Fruit fly (Drosophila melanogaster) whole organism, wandering third instar larva: ENCODE data around the gene Prx1.

ENCODE experiments used
- CG32264 ChIP-seq: fragments of 200-800 bp; sonication (Bioruptor generic); optimal IDR thresholded peaks from 2 replicates; lab custom pipeline; 2016; ENCODE audit warnings: missing biosample characterization, missing genetic modification characterization
- CG9705 ChIP-seq: fragments of 200-800 bp; sonication (Bioruptor generic); optimal IDR thresholded peaks from 2 replicates; lab custom pipeline; 2018; ENCODE audit warnings: missing biosample characterization, mild to moderate bottlenecking, missing genetic modification characterization
- CrebA ChIP-seq: fragments of 200-800 bp; sonication (Bioruptor generic); optimal IDR thresholded peaks from 2 replicates; lab custom pipeline; 2016; ENCODE audit warnings: missing biosample characterization, mild to moderate bottlenecking, missing genetic modification characterization, borderline replicate concordance
- Dfd ChIP-seq: fragments of >200 bp; optimal IDR thresholded peaks from 2 replicates; lab custom pipeline; 2017; ENCODE audit warnings: missing biosample characterization, missing genetic modification characterization
- Dif ChIP-seq: fragments of 200-275, 200-300 bp; sonication (Bioruptor generic); optimal IDR thresholded peaks from 2 replicates; lab custom pipeline; 2018; ENCODE audit warnings: missing biosample characterization, missing genetic modification characterization; ENCODE audit not compliant: partially characterized antibody
- GATAd ChIP-seq: sonication (Bioruptor generic); optimal IDR thresholded peaks from 2 replicates; lab custom pipeline; 2016; ENCODE audit warnings: missing biosample characterization, missing genetic modification characterization
- HLH106 ChIP-seq: fragments of 200-800 bp; optimal IDR thresholded peaks from 3 replicates; lab custom pipeline; 2019; ENCODE audit warnings: missing biosample characterization, mild to moderate bottlenecking, missing genetic modification characterization, moderate library complexity
- Hnf4 ChIP-seq: fragments of 200-800 bp; sonication (Bioruptor generic); optimal IDR thresholded peaks from 2 replicates; lab custom pipeline; 2016; ENCODE audit warnings: missing biosample characterization, mild to moderate bottlenecking, missing genetic modification characterization
- Hr78 ChIP-seq: fragments of >200 bp; optimal IDR thresholded peaks from 2 replicates; lab custom pipeline; 2017; ENCODE audit warnings: missing biosample characterization, missing genetic modification characterization
- Hr83 ChIP-seq: fragments of 200-300 bp; sonication (Bioruptor generic); optimal IDR thresholded peaks from 2 replicates; lab custom pipeline; 2016; ENCODE audit warnings: missing biosample characterization, mild to moderate bottlenecking, missing genetic modification characterization, moderate library complexity; ENCODE audit not compliant: poor library complexity, severe bottlenecking
- Jra ChIP-seq: sonication (Bioruptor generic); optimal IDR thresholded peaks from 2 replicates; lab custom pipeline; 2016; ENCODE audit warnings: missing biosample characterization, missing genetic modification characterization
- Mio ChIP-seq: sonication (Bioruptor generic); optimal IDR thresholded peaks from 2 replicates; lab custom pipeline; 2016; ENCODE audit warnings: missing biosample characterization, missing genetic modification characterization
- Myc ChIP-seq: fragments of >200 bp; optimal IDR thresholded peaks from 2 replicates; lab custom pipeline; 2017
- N ChIP-seq: fragments of >200 bp; optimal IDR thresholded peaks from 2 replicates; lab custom pipeline; 2018; ENCODE audit warnings: missing biosample characterization, missing external identifiers, missing genetic modification characterization
- OdsH ChIP-seq: fragments of 200-800 bp; sonication (Bioruptor generic); optimal IDR thresholded peaks from 2 replicates; lab custom pipeline; 2016; ENCODE audit warnings: missing biosample characterization, mild to moderate bottlenecking, missing genetic modification characterization
- Vsx2 ChIP-seq: fragments of 200-300, 225-300 bp; sonication (Bioruptor generic); optimal IDR thresholded peaks from 2 replicates; lab custom pipeline; 2018; ENCODE audit warnings: missing biosample characterization, missing genetic modification characterization; ENCODE audit not compliant: partially characterized antibody
- br ChIP-seq: fragments of 200-800 bp; sonication (Bioruptor generic); optimal IDR thresholded peaks from 2 replicates; lab custom pipeline; 2016; ENCODE audit warnings: missing biosample characterization, missing genetic modification characterization
- brk ChIP-seq: fragments of 200-800 bp; sonication (Bioruptor generic); optimal IDR thresholded peaks from 2 replicates; lab custom pipeline; 2016; ENCODE audit warnings: missing biosample characterization, mild to moderate bottlenecking, missing genetic modification characterization
- dl ChIP-seq, 2 experiments: fragments of 175-275, 200-275 bp in 1 of 2; fragments of 200-275 bp in 1 of 2; sonication (Bioruptor generic); optimal IDR thresholded peaks; lab custom pipeline; 2018; ENCODE audit warnings: mild to moderate bottlenecking in 2 of 2, missing biosample characterization in 2 of 2, missing genetic modification characterization in 2 of 2, moderate library complexity in 2 of 2; ENCODE audit not compliant: partially characterized antibody in 2 of 2, insufficient read depth in 1 of 2
- dmrt93B ChIP-seq: fragments of 200-800 bp; sonication (Bioruptor generic); optimal IDR thresholded peaks from 2 replicates; lab custom pipeline; 2018; ENCODE audit warnings: missing biosample characterization, mild to moderate bottlenecking, missing genetic modification characterization
- dsf ChIP-seq: sonication (Bioruptor generic); optimal IDR thresholded peaks from 2 replicates; lab custom pipeline; 2016; ENCODE audit warnings: missing biosample characterization, missing genetic modification characterization, borderline replicate concordance
- ey ChIP-seq: fragments of 200-800 bp; sonication (Bioruptor generic); optimal IDR thresholded peaks from 2 replicates; lab custom pipeline; 2016; ENCODE audit warnings: missing biosample characterization, missing genetic modification characterization
- foxo ChIP-seq, 2 experiments: fragments of 200-800 bp; sonication (Bioruptor generic); optimal IDR thresholded peaks; 2 replicates in 1 of 2; 3 replicates in 1 of 2; lab custom pipeline; 2016 to 2017; ENCODE audit warnings: missing biosample characterization in 2 of 2, missing genetic modification characterization in 2 of 2
- fru ChIP-seq: fragments of 200-800 bp; sonication (Bioruptor generic); optimal IDR thresholded peaks from 3 replicates; lab custom pipeline; 2016; ENCODE audit warnings: missing biosample characterization, mild to moderate bottlenecking, missing genetic modification characterization
- h ChIP-seq: fragments of 200-800 bp; sonication (Bioruptor generic); optimal IDR thresholded peaks from 3 replicates; lab custom pipeline; 2016; ENCODE audit warnings: missing biosample characterization, mild to moderate bottlenecking, missing genetic modification characterization
- jim ChIP-seq: fragments of 175-275, 200-325 bp; sonication (Bioruptor generic); optimal IDR thresholded peaks from 2 replicates; lab custom pipeline; 2016; ENCODE audit warnings: missing biosample characterization, mild to moderate bottlenecking, missing genetic modification characterization
- lola ChIP-seq: fragments of >200 bp; optimal IDR thresholded peaks from 2 replicates; lab custom pipeline; 2017; ENCODE audit warnings: missing biosample characterization, missing genetic modification characterization
- pan ChIP-seq: fragments of >200 bp; optimal IDR thresholded peaks from 2 replicates; lab custom pipeline; 2017
- psq ChIP-seq: fragments of 200-800 bp; sonication (Bioruptor generic); optimal IDR thresholded peaks from 3 replicates; lab custom pipeline; 2017; ENCODE audit warnings: missing biosample characterization, mild to moderate bottlenecking, missing genetic modification characterization, moderate library complexity
- rgr ChIP-seq: fragments of 200-800 bp; sonication (Bioruptor generic); optimal IDR thresholded peaks from 3 replicates; lab custom pipeline; 2016; ENCODE audit warnings: missing biosample characterization, mild to moderate bottlenecking, missing genetic modification characterization
- sage ChIP-seq: fragments of 200-800 bp; sonication (Bioruptor generic); optimal IDR thresholded peaks from 2 replicates; lab custom pipeline; 2016; ENCODE audit warnings: missing biosample characterization, mild to moderate bottlenecking, missing genetic modification characterization
- sv ChIP-seq: fragments of 200-800 bp; sonication (Bioruptor generic); optimal IDR thresholded peaks from 3 replicates; lab custom pipeline; 2016; ENCODE audit warnings: missing biosample characterization, missing genetic modification characterization
- tai ChIP-seq: sonication (Bioruptor generic); optimal IDR thresholded peaks from 2 replicates; lab custom pipeline; 2016; ENCODE audit warnings: missing biosample characterization, missing genetic modification characterization
- usp ChIP-seq: fragments of >200 bp; optimal IDR thresholded peaks from 2 replicates; lab custom pipeline; 2017; ENCODE audit warnings: missing biosample characterization, missing genetic modification characterization
- woc ChIP-seq: sonication (Bioruptor generic); optimal IDR thresholded peaks from 2 replicates; lab custom pipeline; 2016; ENCODE audit warnings: missing biosample characterization, mild to moderate bottlenecking, missing genetic modification characterization

Gene Prx1

dm6 chr3L:15230178-15230856 lies 22.7 kb downstream of the Prx1 start (continued):
- TF ChIP-seq dl (GFP tag; optimal IDR thresholded peaks at IDR 0.05; lab: Kevin White, UChicago; ENCODE audit: insufficient read depth in 1 of 2, partially characterized antibody in 2 of 2) = no peak

dm6 chr3L:15231167-15231566 lies 23.5 kb downstream of the Prx1 start:
- TF ChIP-seq psq (GFP tag; lab: Kevin White, UChicago) (no peak), pan (no peak), N (GFP tag; lab: Kevin White, UChicago) (no peak), Vsx2 (GFP tag; lab: Kevin White, UChicago) (no peak), foxo (GFP tag; optimal IDR thresholded peaks at IDR 0.05; lab: Kevin White, UChicago) (no peak), GATAd (no peak), Hr83 (GFP tag; lab: Kevin White, UChicago) (no peak), Myc (lab: Kevin White, UChicago) (no peak), fru (GFP tag; lab: Kevin White, UChicago) (no peak), sv (GFP tag; lab: Kevin White, UChicago) (no peak), lola (GFP tag; lab: Kevin White, UChicago) (no peak)

dm6 chr3L:15232431-15233254 lies 25.0 kb downstream of the Prx1 start:
- TF ChIP-seq CrebA (GFP tag; lab: Kevin White, UChicago) (no peak), Mio (no peak), pan (no peak), psq (GFP tag; lab: Kevin White, UChicago) (no peak), br (GFP tag; lab: Kevin White, UChicago) (no peak), usp (no peak), rgr (no peak)

- peak; percentile 31 to 52 for TF ChIP-seq dl (GFP tag; optimal IDR thresholded peaks at IDR 0.05; lab: Kevin White, UChicago; ENCODE audit: insufficient read depth in 1 of 2, partially characterized antibody in 2 of 2)
- TF ChIP-seq Vsx2 (GFP tag; lab: Kevin White, UChicago) = peak; percentile 90
- TF ChIP-seq dmrt93B (GFP tag; lab: Kevin White, UChicago) = no peak
- TF ChIP-seq dsf (GFP tag; lab: Kevin White, UChicago) = no peak
- no peak for TF ChIP-seq jim (GFP tag; lab: Kevin White, UChicago)
- TF ChIP-seq brk (GFP tag; lab: Kevin White, UChicago) = no peak
- no peak for TF ChIP-seq pan
- TF ChIP-seq Hr78 (GFP tag; lab: Kevin White, UChicago) = no peak
- peak; percentile 90 for TF ChIP-seq Dif (GFP tag; lab: Kevin White, UChicago)
- TF ChIP-seq h (GFP tag; lab: Kevin White, UChicago) = no peak
- TF ChIP-seq CG9705 (GFP tag; lab: Kevin White, UChicago) = no peak
- no peak for TF ChIP-seq sage (GFP tag; lab: Kevin White, UChicago)
- TF ChIP-seq CG32264 = no peak
- TF ChIP-seq CrebA (GFP tag; lab: Kevin White, UChicago) = no peak
- TF ChIP-seq tai (GFP tag; lab: Kevin White, UChicago) = no peak
- TF ChIP-seq foxo (GFP tag; optimal IDR thresholded peaks at IDR 0.05; lab: Kevin White, UChicago) = peak in 1 of 2 experiments; percentile 18
- no peak for TF ChIP-seq GATAd
- TF ChIP-seq woc (GFP tag; lab: Kevin White, UChicago) = peak; percentile 83
- no peak for TF ChIP-seq psq (GFP tag; lab: Kevin White, UChicago)
- peak; percentile 26 for TF ChIP-seq ey (GFP tag; lab: Kevin White, UChicago)
- TF ChIP-seq lola (GFP tag; lab: Kevin White, UChicago) = no peak
- TF ChIP-seq Dfd = no peak
- TF ChIP-seq OdsH (GFP tag; lab: Kevin White, UChicago) = no peak
- peak; percentile 31 for TF ChIP-seq HLH106
- no peak for TF ChIP-seq Hnf4
- TF ChIP-seq br (GFP tag; lab: Kevin White, UChicago) = no peak
- TF ChIP-seq Jra = no peak
- TF ChIP-seq rgr = no peak
- no peak for TF ChIP-seq sv (GFP tag; lab: Kevin White, UChicago)
These were observed 26.7 kb downstream of the Prx1 start for dm6 chr3L:15234233-15234778.
